Worm (Caenorhabditis elegans): ENCODE data around the gene str-101.

DNA sequence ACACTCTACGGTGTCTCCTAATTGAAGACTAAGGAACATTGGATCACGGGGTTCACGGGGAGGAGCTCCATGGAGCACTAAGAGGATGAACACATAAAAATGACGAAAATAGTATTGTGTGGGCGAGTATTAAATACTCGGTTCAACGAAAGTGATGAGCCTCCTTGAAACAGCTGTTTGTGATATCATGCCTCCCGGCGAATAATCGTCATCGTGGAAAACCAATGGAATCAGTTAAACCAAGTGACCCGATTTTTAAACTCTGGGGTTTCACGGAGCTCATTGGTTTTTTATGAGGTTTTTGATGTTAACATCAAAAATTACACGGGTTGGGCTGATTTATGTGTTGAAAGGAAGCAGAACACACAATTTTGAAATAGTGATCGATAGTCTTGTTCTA, 50.2 kb downstream of the str-101 start:
- no peak for TF ChIP-seq pha-4 (tag; optimal IDR thresholded peaks at IDR 0.05)
- TF ChIP-seq nfya-2 (GFP tag; IDR thresholded peaks at IDR 0.05): no peak
- no peak for TF ChIP-seq F33H1.4 (GFP tag; IDR thresholded peaks at IDR 0.05)
- TF ChIP-seq nhr-120 (GFP tag; IDR thresholded peaks at IDR 0.05): no peak
